Worm (Caenorhabditis elegans) whole organism, L1 larva: ENCODE data around the gene F43E12.1.

Source experiments
- C16A3.4 ChIP-seq: fragments of 150-350 bp; optimal IDR thresholded peaks from 2 replicates; lab custom pipeline; 2014; ENCODE audit warnings: missing biosample characterization, missing genetic modification characterization
- C34B4.2 ChIP-seq: sonication (generic microtip); optimal IDR thresholded peaks from 2 replicates; lab custom pipeline; 2017; ENCODE audit warnings: mild to moderate bottlenecking, missing genetic modification characterization, missing compliant biosample characterization
- F16B12.6 ChIP-seq: fragments of 150-350 bp; optimal IDR thresholded peaks from 2 replicates; lab custom pipeline; 2014; ENCODE audit warnings: missing biosample characterization, missing genetic modification characterization
- aha-1 ChIP-seq: fragments of 150-350 bp; optimal IDR thresholded peaks from 2 replicates; lab custom pipeline; 2014; ENCODE audit warnings: missing biosample characterization, missing genetic modification characterization
- alr-1 ChIP-seq: fragments of 200-800 bp; sonication (Bioruptor generic); optimal IDR thresholded peaks from 2 replicates; lab custom pipeline; 2018; ENCODE audit warnings: borderline replicate concordance, mild to moderate bottlenecking, missing genetic modification characterization, missing compliant biosample characterization
- ama-1 ChIP-seq: fragments of 150-350 bp; optimal IDR thresholded peaks from 2 replicates; lab custom pipeline; 2014
- blmp-1 ChIP-seq: fragments of 150-350 bp; optimal IDR thresholded peaks from 2 replicates; lab custom pipeline; 2014; ENCODE audit warnings: missing biosample characterization, missing genetic modification characterization
- ceh-8 ChIP-seq: fragments of 200-800 bp; sonication (Bioruptor generic); optimal IDR thresholded peaks from 2 replicates; lab custom pipeline; 2018; ENCODE audit warnings: mild to moderate bottlenecking, missing genetic modification characterization, moderate library complexity, missing compliant biosample characterization
- ceh-88 ChIP-seq: fragments of 200-800 bp; sonication (Bioruptor generic); IDR thresholded peaks from 2 replicates; pipeline ENCODE4 v1.3.6; 2022; ENCODE audit warnings: missing genetic modification characterization, missing compliant biosample characterization
- ceh-90 ChIP-seq: sonication (generic microtip); optimal IDR thresholded peaks from 2 replicates; lab custom pipeline; 2016; ENCODE audit warnings: missing genetic modification characterization, missing compliant biosample characterization
- dpl-1 ChIP-seq, 3 experiments: fragments of 150-350 bp in 2 of 3; sonication (generic microtip) in 1 of 3; optimal IDR thresholded peaks; 2 replicates each; lab custom pipeline; 2014 to 2017; ENCODE audit warnings: missing biosample characterization in 3 of 3, missing genetic modification characterization in 3 of 3, missing genetic modification reagents in 3 of 3
- dsc-1 ChIP-seq: sonication (generic microtip); optimal IDR thresholded peaks from 2 replicates; lab custom pipeline; 2016; ENCODE audit warnings: mild to moderate bottlenecking, missing genetic modification characterization, missing compliant biosample characterization
- efl-1 ChIP-seq, 4 experiments: fragments of 150-350 bp; optimal IDR thresholded peaks in 3 of 4; peaks in 1 of 4; 1 replicate in 1 of 4; 2 replicates in 3 of 4; lab custom pipeline; 2014; ENCODE audit warnings: missing biosample characterization in 2 of 4, missing genetic modification characterization in 2 of 4, missing genetic modification reagents in 2 of 4
- egl-13 ChIP-seq: sonication (generic microtip); optimal IDR thresholded peaks from 2 replicates; lab custom pipeline; 2016; ENCODE audit warnings: missing genotype, missing genetic modification reagents, missing genetic modification characterization, missing compliant biosample characterization
- elt-3 ChIP-seq, 6 experiments: fragments of 150-350 bp in 1 of 6; sonication (generic microtip); optimal IDR thresholded peaks; 2 replicates each; lab custom pipeline; 2017 to 2018; ENCODE audit warnings: missing biosample characterization in 6 of 6, missing genetic modification characterization in 6 of 6, inconsistent platforms in 1 of 6
- fkh-10 ChIP-seq: sonication (generic microtip); optimal IDR thresholded peaks from 2 replicates; lab custom pipeline; 2017; ENCODE audit warnings: missing biosample characterization, missing genetic modification reagents, missing genetic modification characterization
- fkh-4 ChIP-seq: sonication (generic microtip); optimal IDR thresholded peaks from 2 replicates; lab custom pipeline; 2016; ENCODE audit warnings: missing compliant biosample characterization, missing genetic modification characterization, borderline replicate concordance
- fkh-8 ChIP-seq: sonication (generic microtip); optimal IDR thresholded peaks from 2 replicates; lab custom pipeline; 2016; ENCODE audit warnings: mild to moderate bottlenecking, missing genetic modification characterization, missing compliant biosample characterization
- grh-1 ChIP-seq: fragments of 200-800 bp; sonication (Bioruptor generic); IDR thresholded peaks from 2 replicates; pipeline ENCODE4 v1.3.6; 2022; ENCODE audit warnings: missing genetic modification reagents, missing genetic modification characterization, missing compliant biosample characterization
- hlh-17 ChIP-seq: fragments of 200-800 bp; sonication (Bioruptor generic); optimal IDR thresholded peaks from 2 replicates; lab custom pipeline; 2018; ENCODE audit warnings: missing genetic modification characterization, mild to moderate bottlenecking, missing compliant biosample characterization, moderate library complexity, borderline replicate concordance
- hpl-2 ChIP-seq: fragments of 150-350 bp; optimal IDR thresholded peaks from 2 replicates; lab custom pipeline; 2014; ENCODE audit warnings: missing biosample characterization, missing genetic modification reagents, missing genetic modification characterization
- isw-1 ChIP-seq: fragments of 200-800 bp; sonication (Bioruptor generic); IDR thresholded peaks from 2 replicates; pipeline ENCODE4 v1.3.6; 2022; ENCODE audit warnings: missing genetic modification characterization, missing compliant biosample characterization
- jun-1 ChIP-seq: fragments of 150-350 bp; optimal IDR thresholded peaks from 2 replicates; lab custom pipeline; 2014; ENCODE audit warnings: missing biosample characterization, missing genetic modification reagents, missing genetic modification characterization
- lin-14 ChIP-seq: fragments of 200-800 bp; sonication (Bioruptor generic); optimal IDR thresholded peaks from 2 replicates; lab custom pipeline; 2018; ENCODE audit warnings: mild to moderate bottlenecking, missing genetic modification characterization, moderate library complexity, missing compliant biosample characterization
- lin-15B ChIP-seq: fragments of 150-350 bp; sonication (generic microtip); optimal IDR thresholded peaks from 3 replicates; lab custom pipeline; 2014; ENCODE audit warnings: missing biosample characterization, missing genetic modification characterization
- lin-39 ChIP-seq: fragments of 150-350 bp; optimal IDR thresholded peaks from 2 replicates; lab custom pipeline; 2014; ENCODE audit warnings: missing biosample characterization, missing genetic modification reagents, missing genetic modification characterization
- lir-3 ChIP-seq: sonication (generic microtip); optimal IDR thresholded peaks from 2 replicates; lab custom pipeline; 2016; ENCODE audit warnings: mild to moderate bottlenecking, missing genetic modification characterization, moderate library complexity, missing compliant biosample characterization; ENCODE audit not compliant: poor library complexity
- lsy-2 ChIP-seq, 2 experiments: fragments of 150-350 bp; optimal IDR thresholded peaks; 2 replicates each; lab custom pipeline; 2014; ENCODE audit warnings: missing biosample characterization in 2 of 2, missing genetic modification characterization in 2 of 2
- mef-2 ChIP-seq: fragments of 150-350 bp; optimal IDR thresholded peaks from 2 replicates; lab custom pipeline; 2014; ENCODE audit warnings: missing biosample characterization, missing genetic modification characterization
- nhr-19 ChIP-seq: fragments of 200-800 bp; sonication (Bioruptor generic); conservative IDR thresholded peaks from 2 replicates; pipeline ENCODE4 v1.3.6; 2022; ENCODE audit warnings: missing genetic modification characterization, missing compliant biosample characterization
- nhr-20 ChIP-seq: sonication (generic microtip); optimal IDR thresholded peaks from 2 replicates; lab custom pipeline; 2016; ENCODE audit warnings: mild to moderate bottlenecking, missing genetic modification characterization, missing compliant biosample characterization
- nhr-47 ChIP-seq: sonication (generic microtip); optimal IDR thresholded peaks from 2 replicates; lab custom pipeline; 2016; ENCODE audit warnings: mild to moderate bottlenecking, missing genetic modification characterization, moderate library complexity, missing compliant biosample characterization
- nhr-71 ChIP-seq: sonication (generic microtip); optimal IDR thresholded peaks from 2 replicates; lab custom pipeline; 2016; ENCODE audit warnings: mild to moderate bottlenecking, missing genetic modification characterization, moderate library complexity, missing compliant biosample characterization
- nhr-76 ChIP-seq: sonication (generic microtip); optimal IDR thresholded peaks from 2 replicates; lab custom pipeline; 2017; ENCODE audit warnings: missing biosample characterization, missing genetic modification characterization
- nhr-85 ChIP-seq: sonication (generic microtip); peaks from one replicate; lab custom pipeline; 2016; ENCODE audit warnings: missing genetic modification characterization, inconsistent platforms, missing compliant biosample characterization
- pax-3 ChIP-seq: fragments of 200-800 bp; sonication (Bioruptor generic); optimal IDR thresholded peaks from 2 replicates; lab custom pipeline; 2018; ENCODE audit warnings: mild to moderate bottlenecking, missing genetic modification characterization, moderate library complexity, missing compliant biosample characterization
- pqm-1 ChIP-seq: sonication (generic microtip); optimal IDR thresholded peaks from 3 replicates; lab custom pipeline; 2017; ENCODE audit warnings: missing biosample characterization, missing genetic modification characterization
- rnt-1 ChIP-seq: sonication (generic microtip); optimal IDR thresholded peaks from 2 replicates; lab custom pipeline; 2016; ENCODE audit warnings: mild to moderate bottlenecking, missing genetic modification characterization, moderate library complexity, missing compliant biosample characterization
- snu-23 ChIP-seq: sonication (generic microtip); optimal IDR thresholded peaks from 2 replicates; lab custom pipeline; 2016; ENCODE audit warnings: missing genetic modification characterization, missing compliant biosample characterization
- sptf-1 ChIP-seq: fragments of 150-350 bp; optimal IDR thresholded peaks from 2 replicates; lab custom pipeline; 2014; ENCODE audit warnings: missing biosample characterization, missing genetic modification characterization
- sup-37 ChIP-seq: fragments of 200-800 bp; sonication (Bioruptor generic); optimal IDR thresholded peaks from 2 replicates; lab custom pipeline; 2018; ENCODE audit warnings: mild to moderate bottlenecking, missing genetic modification characterization, missing compliant biosample characterization
- swsn-7 ChIP-seq: sonication (generic microtip); optimal IDR thresholded peaks from 2 replicates; lab custom pipeline; 2016; ENCODE audit warnings: missing genetic modification characterization, missing compliant biosample characterization
- unc-130 ChIP-seq: fragments of 150-350 bp; optimal IDR thresholded peaks from 2 replicates; lab custom pipeline; 2017; ENCODE audit warnings: missing biosample characterization, missing genetic modification characterization, inconsistent platforms
- unc-62 ChIP-seq: fragments of 150-350 bp; optimal IDR thresholded peaks from 2 replicates; lab custom pipeline; 2014; ENCODE audit warnings: missing biosample characterization, missing genetic modification reagents, missing genetic modification characterization
- unc-86 ChIP-seq: sonication (generic microtip); optimal IDR thresholded peaks from 2 replicates; lab custom pipeline; 2016; ENCODE audit warnings: missing genetic modification characterization, missing compliant biosample characterization
- unc-98 ChIP-seq: fragments of 200-800 bp; sonication (Bioruptor generic); IDR thresholded peaks from 2 replicates; pipeline ENCODE4 v1.3.6; 2022; ENCODE audit warnings: missing genetic modification characterization, missing compliant biosample characterization
- zip-4 ChIP-seq: fragments of 200-800 bp; sonication (Bioruptor generic); optimal IDR thresholded peaks from 2 replicates; lab custom pipeline; 2018; ENCODE audit warnings: mild to moderate bottlenecking, missing genetic modification characterization, moderate library complexity, missing compliant biosample characterization
- ztf-11 ChIP-seq, 2 experiments: sonication (generic microtip); optimal IDR thresholded peaks; 2 replicates each; lab custom pipeline; 2016 to 2017; ENCODE audit warnings: missing genetic modification characterization in 2 of 2, missing biosample characterization in 1 of 2, missing compliant biosample characterization in 1 of 2

F43E12.1 gene

ce11 chrX:7153460-7153859, 24.0 kb upstream of the F43E12.1 start:
- TF ChIP-seq unc-130 (tag; lab: Kevin White, UChicago) (peak; percentile 44), egl-13 (tag; lab: Kevin White, UChicago) (no peak), fkh-10 (no peak), unc-62 (GFP tag; lab: Kevin White, UChicago) (no peak), swsn-7 (tag; lab: Kevin White, UChicago) (peak; percentile 2), nhr-85 (no peak), pax-3 (tag; lab: Kevin White, UChicago) (no peak), lir-3 (tag; lab: Kevin White, UChicago) (no peak), nhr-47 (no peak), dsc-1 (peak; percentile 66), lsy-2 (tag; optimal IDR thresholded peaks at IDR 0.05; lab: Kevin White, UChicago) (no peak), efl-1 (optimal IDR thresholded peaks at IDR 0.05; lab: Kevin White, UChicago) (peak in 1 of 2 experiments; percentile 17), efl-1 (GFP tag; optimal IDR thresholded peaks at IDR 0.05 in 1 of 2; lab: Kevin White, UChicago) (peak in 1 of 2 experiments; percentile 90), snu-23 (peak; percentile 33), fkh-4 (no peak), dpl-1 (GFP tag; optimal IDR thresholded peaks at IDR 0.05; lab: Kevin White, UChicago) (peak in 2 of 3 experiments; percentile 2 to 22), hlh-17 (no peak), nhr-71 (tag; lab: Kevin White, UChicago) (peak; percentile 68), jun-1 (tag; lab: Kevin White, UChicago) (no peak), rnt-1 (tag; lab: Kevin White, UChicago) (peak; percentile 65), lin-14 (GFP tag; lab: Kevin White, UChicago) (peak; percentile 67)

ce11 chrX:7155879-7156278, 21.6 kb upstream of the F43E12.1 start, which contains the start of gene C54D1.7:
TSS of gene C54D1.7 (minus strand) at chrX:7156035.
- TF ChIP-seq ceh-88 (GFP tag; lab: Robert Waterston, UW) (no peak), C34B4.2 (no peak), ceh-90 (no peak), blmp-1 (tag; lab: Kevin White, UChicago) (peak; percentile 29), elt-3 (tag; optimal IDR thresholded peaks at IDR 0.05; lab: Kevin White, UChicago) (peak in 1 of 6 experiments; percentile 46), nhr-85 (peak; percentile 72)

ce11 chrX:7157483-7157882, 20.0 kb upstream of the F43E12.1 start:
- TF ChIP-seq unc-98 (GFP tag; lab: Robert Waterston, UW) (no peak), lin-14 (GFP tag; lab: Kevin White, UChicago) (peak; percentile 45), lin-15B (tag; lab: Kevin White, UChicago) (no peak), unc-86 (no peak), C16A3.4 (no peak), ztf-11 (tag; optimal IDR thresholded peaks at IDR 0.05; lab: Kevin White, UChicago) (no peak), nhr-19 (GFP tag; lab: Robert Waterston, UW) (no peak), lir-3 (tag; lab: Kevin White, UChicago) (no peak), hpl-2 (GFP tag; lab: Kevin White, UChicago) (no peak), elt-3 (tag; optimal IDR thresholded peaks at IDR 0.05; lab: Kevin White, UChicago) (peak in 1 of 6 experiments; percentile 25), pqm-1 (tag; lab: Kevin White, UChicago) (no peak), mef-2 (no peak), lin-39 (no peak), ama-1 (lab: Kevin White, UChicago) (no peak), rnt-1 (tag; lab: Kevin White, UChicago) (no peak), zip-4 (GFP tag; lab: Kevin White, UChicago) (no peak), sup-37 (GFP tag; lab: Kevin White, UChicago) (no peak), F16B12.6 (tag; lab: Kevin White, UChicago) (no peak), alr-1 (tag; lab: Kevin White, UChicago) (no peak), fkh-8 (tag; lab: Kevin White, UChicago) (no peak), snu-23 (peak; percentile 24), ceh-90 (no peak), nhr-20 (tag; lab: Kevin White, UChicago) (peak; percentile 40), isw-1 (GFP tag; lab: Robert Waterston, UW) (no peak), unc-62 (GFP tag; lab: Kevin White, UChicago) (no peak), grh-1 (GFP tag; lab: Robert Waterston, UW) (no peak), sptf-1 (tag; lab: Kevin White, UChicago) (no peak), nhr-76 (no peak), ceh-88 (GFP tag; lab: Robert Waterston, UW) (no peak), nhr-85 (peak; percentile 70), aha-1 (no peak), C34B4.2 (no peak), ceh-8 (GFP tag; lab: Kevin White, UChicago) (no peak)
